Worm (Caenorhabditis elegans) whole organism, late embryonic: ENCODE measurements around the gene Y42A5A.3.

Source experiments
- F13H6.1 ChIP-seq: sonication (generic microtip); optimal IDR thresholded peaks from 2 replicates; lab custom pipeline; 2016; ENCODE audit warnings: missing genetic modification characterization, missing compliant biosample characterization
- K02D7.2 ChIP-seq: sonication (generic microtip); optimal IDR thresholded peaks from 2 replicates; lab custom pipeline; 2017; ENCODE audit warnings: mild to moderate bottlenecking, missing genetic modification characterization, missing compliant biosample characterization
- ama-1 ChIP-seq: fragments of 150-350 bp; optimal IDR thresholded peaks from 2 replicates; lab custom pipeline; 2014
- elt-2 ChIP-seq: sonication (generic microtip); optimal IDR thresholded peaks from 2 replicates; lab custom pipeline; 2016; ENCODE audit warnings: missing genetic modification reagents, missing genetic modification characterization, missing compliant biosample characterization
- fkh-6 ChIP-seq: sonication (generic microtip); optimal IDR thresholded peaks from 2 replicates; lab custom pipeline; 2016; ENCODE audit warnings: missing genetic modification characterization, missing compliant biosample characterization
- lim-6 ChIP-seq: sonication (generic microtip); optimal IDR thresholded peaks from 2 replicates; lab custom pipeline; 2016; ENCODE audit warnings: missing genetic modification characterization, missing compliant biosample characterization
- nhr-11 ChIP-seq: fragments of 150-350 bp; optimal IDR thresholded peaks from 2 replicates; lab custom pipeline; 2014; ENCODE audit warnings: missing biosample characterization, missing genetic modification characterization
- pha-4 ChIP-seq: fragments of 150-350 bp; optimal IDR thresholded peaks from 2 replicates; lab custom pipeline; 2018; ENCODE audit warnings: missing biosample characterization, missing genetic modification reagents, missing genetic modification characterization
- sdc-2 ChIP-seq: sonication (generic microtip); optimal IDR thresholded peaks from 2 replicates; lab custom pipeline; 2016; ENCODE audit warnings: missing genotype, missing genetic modification characterization, missing compliant biosample characterization
- syd-9 ChIP-seq: sonication (generic microtip); optimal IDR thresholded peaks from 2 replicates; lab custom pipeline; 2016; ENCODE audit warnings: mild to moderate bottlenecking, missing genetic modification characterization, moderate library complexity, missing compliant biosample characterization

DNA sequence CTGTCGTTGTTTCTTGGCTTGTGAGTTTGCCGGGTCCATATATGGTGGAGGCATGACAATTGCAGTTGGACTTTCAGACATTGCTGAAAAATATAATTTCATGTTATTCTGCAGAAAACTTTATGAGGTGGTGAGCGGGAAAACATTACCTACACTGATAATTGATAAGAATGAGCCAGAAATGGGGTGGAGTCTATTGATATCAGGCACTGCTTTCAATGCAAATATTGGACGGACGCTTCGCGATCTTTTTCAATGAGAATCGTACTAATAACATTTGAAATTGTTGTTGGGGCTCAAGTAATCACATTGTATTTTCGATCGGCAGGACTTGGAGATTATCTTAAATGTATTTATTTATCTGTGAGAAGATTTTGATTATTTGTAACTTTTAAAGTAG is 36.6 kb downstream of the Y42A5A.3 start, which contains the start of gene T04C12.1:
- TF ChIP-seq nhr-11 (tag; lab: Kevin White, UChicago) = no peak
- no peak for TF ChIP-seq F13H6.1 (tag; lab: Kevin White, UChicago)
- peak; percentile 45 for TF ChIP-seq elt-2 (tag; lab: Kevin White, UChicago)
- TF ChIP-seq pha-4 (tag; lab: Kevin White, UChicago) = no peak
- no peak for TF ChIP-seq K02D7.2 (tag; lab: Kevin White, UChicago)
- TF ChIP-seq syd-9 (tag; lab: Kevin White, UChicago) = no peak
- no peak for TF ChIP-seq lim-6 (tag; lab: Kevin White, UChicago)
- no peak for TF ChIP-seq ama-1 (lab: Kevin White, UChicago)
- TF ChIP-seq fkh-6 (tag; lab: Kevin White, UChicago) = no peak
- TF ChIP-seq sdc-2 (tag; lab: Kevin White, UChicago) = no peak
